Fruit fly (Drosophila melanogaster) whole organism, pupa: ENCODE results near the gene laza.

Source experiments
- CG10348 ChIP-seq: fragments of 200-800 bp; sonication (Bioruptor generic); IDR thresholded peaks from 2 replicates; pipeline ENCODE4 v1.3.6; 2022; ENCODE audit warnings: missing biosample characterization, missing genetic modification characterization
- CG13204 ChIP-seq: fragments of 200-800 bp; sonication (Bioruptor generic); optimal IDR thresholded peaks from 2 replicates; lab custom pipeline; 2018; ENCODE audit warnings: missing biosample characterization, mild to moderate bottlenecking, missing genetic modification characterization, moderate library complexity
- CG4496 ChIP-seq: fragments of 200-800 bp; sonication (Bioruptor generic); IDR thresholded peaks from 3 replicates; pipeline ENCODE4 v1.3.6; 2022; ENCODE audit warnings: missing biosample characterization, missing genetic modification characterization
- CG8301 ChIP-seq: fragments of 200-800 bp; sonication (Bioruptor generic); optimal IDR thresholded peaks from 2 replicates; lab custom pipeline; 2018; ENCODE audit warnings: missing biosample characterization, mild to moderate bottlenecking, missing genetic modification characterization
- D1 ChIP-seq: fragments of 200-800 bp; sonication (Bioruptor generic); optimal IDR thresholded peaks from 2 replicates; lab custom pipeline; 2018; ENCODE audit warnings: missing biosample characterization, mild to moderate bottlenecking, missing genetic modification characterization, moderate library complexity
- EcR ChIP-seq: fragments of 200-800 bp; sonication (Bioruptor generic); optimal IDR thresholded peaks from 3 replicates; lab custom pipeline; 2019; ENCODE audit warnings: missing biosample characterization, missing genetic modification characterization, mild to moderate bottlenecking, moderate library complexity, missing genetic modification reagents
- Ets98B ChIP-seq: fragments of 200-800 bp; sonication (Bioruptor generic); IDR thresholded peaks from 2 replicates; pipeline ENCODE4 v1.3.6; 2022; ENCODE audit warnings: missing biosample characterization, missing genetic modification characterization
- Pif1B ChIP-seq: fragments of 200-800 bp; sonication (Bioruptor generic); optimal IDR thresholded peaks from 3 replicates; lab custom pipeline; 2016; ENCODE audit warnings: missing biosample characterization, missing genetic modification characterization
- gl ChIP-seq: fragments of 200-800 bp; sonication (Bioruptor generic); optimal IDR thresholded peaks from 2 replicates; lab custom pipeline; 2018; ENCODE audit warnings: missing biosample characterization, mild to moderate bottlenecking, missing genetic modification characterization
- rn ChIP-seq: fragments of 200-800 bp; sonication (Bioruptor generic); IDR thresholded peaks from 2 replicates; pipeline ENCODE4 v1.3.6; 2022; ENCODE audit warnings: missing biosample characterization, missing genetic modification characterization

DNA sequence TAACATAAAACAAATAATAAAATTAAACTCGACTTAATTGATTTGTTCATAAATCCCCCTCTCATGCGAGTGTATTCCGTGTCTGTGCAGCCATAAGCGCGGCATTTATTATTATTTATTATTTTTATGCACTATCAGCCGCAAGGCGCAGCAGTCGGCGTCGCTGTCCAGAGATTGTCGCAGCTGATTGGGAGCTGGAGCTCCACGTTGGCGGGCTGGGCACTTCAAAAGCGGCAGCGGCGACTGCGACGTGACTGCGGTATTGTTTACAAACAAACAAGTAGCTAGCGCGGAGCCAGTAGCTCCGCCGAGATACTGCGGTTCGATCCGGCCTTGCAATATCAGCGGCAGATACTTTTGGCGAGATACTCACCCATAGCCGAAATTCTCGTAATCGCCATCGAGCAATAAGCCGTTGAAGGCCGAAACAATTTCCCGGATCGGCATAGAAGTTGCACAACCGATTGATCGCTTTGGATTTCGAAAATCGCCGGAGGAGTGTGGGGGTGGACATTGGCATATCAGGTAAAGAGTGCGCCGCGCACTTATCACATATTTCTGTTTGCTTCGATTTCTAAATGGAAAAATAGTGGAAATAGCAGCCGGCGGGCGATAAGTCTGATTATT is 1.9 kb downstream of the laza start:
- TF ChIP-seq rn (GFP tag; lab: Robert Waterston, UW): no peak
- TF ChIP-seq CG4496: no peak
- TF ChIP-seq CG8301 (tag; lab: Kevin White, UChicago): no peak
- no peak for TF ChIP-seq Ets98B
- TF ChIP-seq gl: no peak
- no peak for TF ChIP-seq EcR (GFP tag; lab: Kevin White, UChicago)
- no peak for TF ChIP-seq CG10348 (GFP tag; lab: Robert Waterston, UW)
- no peak for TF ChIP-seq D1 (tag; lab: Kevin White, UChicago)
- TF ChIP-seq CG13204 (GFP tag; lab: Kevin White, UChicago): peak; percentile 86
- no peak for TF ChIP-seq Pif1B (GFP tag; lab: Kevin White, UChicago)
